Fruit fly (Drosophila melanogaster) whole organism, larva: ENCODE results near the gene CG14613.

ENCODE experiments used
- noc ChIP-seq: fragments of 200-800 bp; sonication (Bioruptor generic); optimal IDR thresholded peaks from 3 replicates; lab custom pipeline; 2019; ENCODE audit warnings: missing biosample characterization, mild to moderate bottlenecking, missing genetic modification characterization, moderate library complexity

Gene CG14613

DNA sequence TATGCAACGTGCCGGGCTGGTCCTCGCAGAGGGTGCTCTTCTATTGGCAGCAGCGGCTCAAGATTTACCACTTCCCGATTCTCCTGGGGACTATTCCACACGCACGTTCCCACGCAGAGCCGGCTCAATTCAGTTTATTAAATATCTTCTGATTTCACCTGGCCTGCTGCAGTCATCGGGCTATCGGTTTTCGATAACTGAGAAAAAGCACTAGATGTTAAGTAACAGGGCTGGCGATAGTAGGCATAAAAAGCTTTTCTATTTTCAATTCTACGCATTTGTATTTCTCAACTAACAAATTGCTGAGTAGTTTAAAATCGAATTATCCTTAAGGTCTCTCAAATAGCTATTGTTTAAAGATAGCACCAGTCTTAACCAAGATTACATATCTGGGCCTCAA is at the start of gene CG14613:
TSS of gene CG14613 (minus strand) at position 203 of the 400 bp plus-strand sequence.
- no peak for TF ChIP-seq noc (tag; lab: Kevin White, UChicago)

DNA sequence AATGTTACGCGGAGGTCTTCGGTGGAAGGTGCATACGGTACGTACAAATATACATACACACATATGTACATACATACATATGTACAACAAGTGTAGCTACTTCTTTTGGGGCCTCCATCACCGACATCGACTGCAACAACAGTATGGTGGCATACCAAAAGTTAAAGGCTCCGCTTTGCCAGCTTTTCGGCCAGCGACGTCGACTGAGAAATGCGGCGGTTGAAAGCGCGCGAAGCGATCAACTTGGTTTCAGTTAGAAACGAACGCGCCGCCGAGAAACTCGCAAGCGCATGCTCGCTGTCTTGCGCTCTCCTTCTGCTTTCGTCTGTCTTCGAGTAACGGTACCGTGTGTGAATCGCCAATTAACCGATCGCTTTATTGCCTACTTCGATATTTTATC is 43.1 kb upstream of the CG14613 start, which contains the start of gene CG17600:
TSS of gene CG17600 (plus strand) at position 250 of the 400 bp plus-strand sequence.
- TF ChIP-seq noc (tag; lab: Kevin White, UChicago): no peak

DNA sequence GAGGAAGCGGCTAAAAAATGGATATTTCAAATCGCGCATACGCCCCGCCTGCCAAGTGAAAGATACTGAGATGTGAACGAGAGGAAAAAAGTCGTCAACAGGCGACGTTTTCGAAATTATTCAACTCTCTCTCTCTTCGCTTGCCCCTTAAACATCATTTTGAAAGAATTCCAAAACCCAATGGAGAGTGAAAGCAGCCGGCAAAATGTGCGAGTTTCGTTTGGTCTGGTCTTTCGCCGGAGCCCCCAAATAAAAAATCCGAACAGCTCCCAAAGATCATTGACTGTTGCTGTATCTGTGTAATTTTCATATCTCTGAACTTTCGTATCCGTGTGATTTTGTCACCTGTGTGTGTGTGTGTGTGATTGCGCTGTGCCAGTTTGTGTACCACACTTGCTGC is 40.2 kb upstream of the CG14613 start:
- no peak for TF ChIP-seq noc (tag; lab: Kevin White, UChicago)

DNA sequence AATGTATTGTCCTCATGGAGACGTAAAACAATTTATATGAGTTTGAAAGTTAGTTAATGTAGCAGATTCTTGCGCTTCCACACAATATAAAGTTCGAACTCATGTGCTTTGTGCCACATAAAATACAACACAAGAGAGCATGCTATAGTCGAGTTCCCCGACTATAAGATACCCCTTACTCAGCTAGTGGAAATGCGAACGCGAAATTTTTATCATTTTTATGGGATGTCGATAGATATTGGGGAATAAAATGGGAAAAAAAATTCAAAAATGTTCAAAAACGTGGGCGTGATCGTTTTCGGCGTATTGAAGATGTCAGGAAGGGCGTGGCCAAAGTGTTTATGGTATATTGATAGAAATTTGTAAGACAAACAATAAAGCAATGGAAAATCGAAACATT is 39.0 kb upstream of the CG14613 start:
- no peak for TF ChIP-seq noc (tag; lab: Kevin White, UChicago)

DNA sequence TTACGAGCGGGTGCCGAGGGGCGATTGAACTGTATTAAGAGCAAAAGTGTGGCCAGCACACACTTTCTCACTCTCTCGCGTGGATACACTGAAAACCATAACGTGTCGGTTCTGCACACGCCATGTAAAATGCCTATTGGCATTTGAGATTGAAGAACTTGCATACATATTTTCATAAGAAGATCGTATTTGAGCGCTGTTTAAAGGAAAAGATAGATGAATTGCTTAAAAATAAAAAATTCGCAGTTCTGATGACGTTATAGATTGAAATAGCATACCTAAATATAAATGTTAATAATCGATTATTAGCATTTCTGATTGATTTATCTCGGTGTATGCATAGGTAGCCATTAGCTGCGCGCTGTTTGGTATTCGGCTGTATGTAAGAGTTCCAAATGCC is 37.3 kb upstream of the CG14613 start:
- no peak for TF ChIP-seq noc (tag; lab: Kevin White, UChicago)

- TF ChIP-seq noc (tag; lab: Kevin White, UChicago): no peak
Observed at dm6 chrX:22502225-22502624, 30.4 kb upstream of the CG14613 start.

dm6 chrX:22499557-22499956 is 27.7 kb upstream of the CG14613 start:
- no peak for TF ChIP-seq noc (tag; lab: Kevin White, UChicago)

DNA sequence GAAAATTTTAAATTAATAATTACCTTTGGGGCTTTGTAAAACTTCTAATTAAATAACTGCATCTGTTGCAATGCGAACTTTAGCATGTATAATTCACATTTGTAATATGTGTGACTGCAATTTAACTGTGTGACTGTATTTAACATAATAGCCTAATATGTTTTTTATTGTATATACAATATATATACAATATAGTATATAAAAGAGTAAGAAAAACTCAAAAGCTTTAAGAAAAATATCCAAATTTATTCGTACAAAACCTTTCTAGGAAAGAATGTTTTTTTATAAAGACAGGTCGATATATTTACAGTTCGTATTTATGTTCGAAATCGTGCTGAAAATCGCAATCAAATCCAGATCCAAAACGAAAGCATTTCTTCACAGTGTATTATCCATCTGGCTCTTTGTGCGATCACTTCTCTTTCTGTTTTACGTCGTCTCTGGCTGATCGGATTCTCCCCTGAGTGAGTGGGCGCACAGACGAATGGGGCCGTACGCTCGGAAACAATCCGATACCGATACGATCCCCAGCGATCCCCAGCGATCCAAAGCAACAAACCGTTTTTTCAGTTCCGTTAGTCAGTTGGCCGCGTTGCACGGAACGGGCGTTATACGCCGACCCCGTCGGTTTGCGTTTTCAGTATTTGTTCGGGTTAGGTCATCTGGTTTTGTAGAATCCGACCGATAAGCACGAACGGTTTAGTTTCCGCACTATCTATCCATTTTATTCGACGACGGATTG is 19.4 kb upstream of the CG14613 start:
- TF ChIP-seq noc (tag; lab: Kevin White, UChicago): peak; percentile 84

dm6 chrX:22490584-22490983 is 18.8 kb upstream of the CG14613 start:
- no peak for TF ChIP-seq noc (tag; lab: Kevin White, UChicago)

DNA sequence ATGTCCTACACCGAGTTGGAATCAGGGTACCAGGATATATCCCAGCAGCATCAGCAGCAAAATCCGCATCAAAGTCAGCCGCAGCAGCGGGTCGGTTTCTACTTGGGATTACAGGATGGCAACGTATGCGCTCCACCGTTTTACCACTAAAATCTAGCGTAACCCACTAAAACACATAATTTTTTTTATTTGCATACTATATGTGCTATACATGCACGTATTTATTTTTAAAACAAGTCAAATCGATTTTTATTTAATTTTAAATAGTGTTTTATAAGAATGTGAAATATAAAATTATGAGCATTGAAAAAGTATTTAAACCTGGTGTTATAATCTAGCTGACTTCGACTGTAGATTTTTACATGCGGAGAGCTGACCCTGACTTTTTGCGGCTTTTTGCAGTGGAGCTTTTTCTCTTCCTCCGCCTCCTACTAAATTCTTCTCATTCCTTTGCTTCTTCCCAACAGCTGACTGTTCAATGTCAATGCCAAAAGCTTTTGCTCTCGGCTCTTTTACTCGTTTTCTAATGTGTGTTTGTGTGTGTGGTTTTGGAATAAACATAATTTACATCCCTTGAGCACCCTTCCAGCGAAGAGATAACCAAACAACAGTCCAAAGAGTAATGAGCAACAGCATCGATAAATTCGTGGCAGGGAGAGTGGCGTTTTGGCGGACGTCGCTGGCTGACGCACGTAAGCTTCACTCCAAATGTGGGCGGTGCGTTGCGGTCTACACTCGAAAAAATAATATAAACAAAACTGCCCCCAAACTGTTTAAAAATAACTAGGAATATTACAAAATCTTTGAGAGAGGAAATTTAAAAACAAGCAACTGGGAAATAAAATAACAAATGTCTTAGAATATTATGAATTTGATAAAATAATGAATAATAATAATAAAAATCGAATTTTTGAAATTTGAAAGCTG is 16.1 kb upstream of the CG14613 start:
- TF ChIP-seq noc (tag; lab: Kevin White, UChicago): peak; percentile 2

- TF ChIP-seq noc (tag; lab: Kevin White, UChicago): no peak
Observed at dm6 chrX:22486919-22487634, 15.3 kb upstream of the CG14613 start.

dm6 chrX:22486487-22486886 is 14.7 kb upstream of the CG14613 start:
- TF ChIP-seq noc (tag; lab: Kevin White, UChicago): no peak

DNA sequence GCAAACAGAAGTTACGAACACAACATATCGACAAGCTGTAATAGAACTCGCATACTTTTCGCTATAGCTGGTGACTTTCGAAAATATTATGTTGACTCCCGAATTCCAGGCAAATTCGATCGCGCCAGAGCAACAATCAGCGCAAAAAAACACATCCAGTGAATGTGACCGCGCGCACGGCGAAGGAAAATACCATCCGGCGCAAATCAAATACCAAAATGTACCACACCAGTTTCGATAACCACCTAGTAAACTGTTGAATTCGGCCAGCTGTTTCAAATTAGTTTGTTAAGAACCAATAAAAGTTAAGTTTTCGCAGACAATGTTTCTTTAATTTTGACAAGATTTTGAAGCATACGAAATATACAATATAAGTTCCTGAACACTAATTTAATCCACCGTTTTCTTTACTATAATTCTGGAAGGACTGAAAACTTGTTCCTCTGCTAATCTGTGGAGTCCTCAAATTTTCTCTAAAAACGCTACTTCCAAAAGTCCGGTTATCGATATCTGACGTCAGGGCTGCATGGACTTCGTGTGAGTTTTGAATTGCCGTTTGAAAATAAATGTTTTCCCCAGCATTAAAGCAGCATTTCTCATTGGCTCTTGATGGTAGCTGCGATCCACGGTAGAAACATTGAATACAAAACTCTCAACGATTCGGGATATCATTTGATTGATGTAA is 10.2 kb upstream of the CG14613 start, which contains the start of the genes Cp110 and CG12576:
TSS of gene Cp110 (plus strand) at position 223 of the 685 bp plus-strand sequence.
TSS of gene CG12576 (minus strand) at position 498 of the 685 bp plus-strand sequence.
- TF ChIP-seq noc (tag; lab: Kevin White, UChicago): no peak

DNA sequence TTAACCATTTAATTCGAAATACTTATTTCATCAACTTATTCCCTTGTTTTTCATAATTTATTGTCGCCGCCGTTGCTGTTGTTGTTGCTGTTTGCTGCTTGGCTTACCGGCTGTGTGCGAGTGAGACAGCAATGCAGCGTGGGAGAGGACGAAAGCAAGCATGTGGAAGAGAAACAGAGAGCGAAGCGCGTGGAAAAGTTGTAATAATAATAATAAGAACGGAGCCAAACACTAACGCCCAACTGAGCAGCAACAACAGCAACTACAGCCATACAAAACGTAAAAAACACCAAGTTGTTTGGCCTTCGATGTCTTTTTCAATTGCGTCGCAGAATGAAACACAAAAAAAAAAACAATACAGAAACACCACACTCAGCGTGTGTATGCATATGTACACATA is 9.3 kb upstream of the CG14613 start:
- TF ChIP-seq noc (tag; lab: Kevin White, UChicago): no peak

dm6 chrX:22480612-22481011 is 8.8 kb upstream of the CG14613 start:
- no peak for TF ChIP-seq noc (tag; lab: Kevin White, UChicago)
